Fruit fly (Drosophila melanogaster) whole organism, embryonic: Measurements from ENCODE around the gene wuho.

ENCODE experiments used
- Atf6 ChIP-seq: fragments of 200-800 bp; sonication (Bioruptor generic); IDR thresholded peaks from 2 replicates; pipeline ENCODE4 v1.3.6; 2022; ENCODE audit warnings: missing biosample characterization, missing genetic modification characterization
- CG10267 ChIP-seq: fragments of 200-800 bp; sonication (Bioruptor generic); optimal IDR thresholded peaks from 2 replicates; lab custom pipeline; 2018; ENCODE audit warnings: missing biosample characterization, mild to moderate bottlenecking, missing genetic modification characterization, moderate library complexity
- CG10274 ChIP-seq: fragments of 200-800 bp; sonication (Bioruptor generic); optimal IDR thresholded peaks from 3 replicates; lab custom pipeline; 2017; ENCODE audit warnings: missing biosample characterization, mild to moderate bottlenecking, missing genetic modification characterization
- CG10543 ChIP-seq: fragments of 200-800 bp; sonication (Bioruptor generic); optimal IDR thresholded peaks from 3 replicates; lab custom pipeline; 2017; ENCODE audit warnings: missing biosample characterization, mild to moderate bottlenecking, missing genetic modification characterization, moderate library complexity
- CG11093 ChIP-seq: fragments of 200-800 bp; sonication (Bioruptor generic); IDR thresholded peaks from 3 replicates; pipeline ENCODE4 v1.3.6; 2022; ENCODE audit warnings: missing biosample characterization, missing genetic modification characterization
- CG12071 ChIP-seq: fragments of 200-800 bp; sonication (Bioruptor generic); optimal IDR thresholded peaks from 3 replicates; lab custom pipeline; 2018; ENCODE audit warnings: missing biosample characterization, mild to moderate bottlenecking, missing genetic modification characterization
- CG15479 ChIP-seq: fragments of 200-800 bp; sonication (Bioruptor generic); optimal IDR thresholded peaks from 3 replicates; lab custom pipeline; 2019; ENCODE audit warnings: missing biosample characterization, mild to moderate bottlenecking, missing genetic modification characterization, moderate library complexity
- CG1647 ChIP-seq: fragments of 200-800 bp; sonication (Bioruptor generic); optimal IDR thresholded peaks from 3 replicates; lab custom pipeline; 2016; ENCODE audit warnings: missing biosample characterization, missing genetic modification characterization
- CG16813 ChIP-seq: fragments of 200-800 bp; sonication (Bioruptor generic); IDR thresholded peaks from 3 replicates; pipeline ENCODE4 v1.3.6; 2022; ENCODE audit warnings: missing biosample characterization, missing genetic modification characterization; ENCODE audit not compliant: partially characterized antibody
- CG16863 ChIP-seq: fragments of 200-800 bp; sonication (Bioruptor generic); optimal IDR thresholded peaks from 3 replicates; lab custom pipeline; 2016; ENCODE audit warnings: missing biosample characterization, missing genetic modification characterization
- CG18262 ChIP-seq: fragments of 200-800 bp; optimal IDR thresholded peaks from 3 replicates; lab custom pipeline; 2019; ENCODE audit warnings: missing biosample characterization, mild to moderate bottlenecking, missing genetic modification characterization, moderate library complexity
- CG30431 ChIP-seq: fragments of 200-800 bp; sonication (Bioruptor generic); optimal IDR thresholded peaks from 2 replicates; lab custom pipeline; 2017; ENCODE audit warnings: missing biosample characterization, missing genetic modification characterization
- CG31224 ChIP-seq: fragments of 200-800 bp; sonication (Bioruptor generic); IDR thresholded peaks from 2 replicates; pipeline ENCODE4 v1.3.6; 2022; ENCODE audit warnings: missing biosample characterization, missing genetic modification characterization
- CG31388 ChIP-seq: fragments of 200-800 bp; sonication (Bioruptor generic); optimal IDR thresholded peaks from 2 replicates; lab custom pipeline; 2016; ENCODE audit warnings: missing biosample characterization, missing genetic modification characterization
- CG32772 ChIP-seq: fragments of 200-800 bp; sonication (Bioruptor generic); IDR thresholded peaks from 2 replicates; pipeline ENCODE4 v1.3.6; 2022; ENCODE audit warnings: missing biosample characterization, missing genetic modification characterization
- CG34224 ChIP-seq: fragments of 200-800 bp; sonication (Bioruptor generic); IDR thresholded peaks from 3 replicates; pipeline ENCODE4 v1.3.6; 2022; ENCODE audit warnings: missing biosample characterization, missing genetic modification characterization; ENCODE audit not compliant: partially characterized antibody
- CG3847 ChIP-seq: fragments of 200-800 bp; sonication (Bioruptor generic); IDR thresholded peaks from 2 replicates; pipeline ENCODE4 v1.3.6; 2022; ENCODE audit warnings: missing biosample characterization, missing genetic modification characterization
- CG42726 ChIP-seq: fragments of 200-800 bp; sonication (Bioruptor generic); IDR thresholded peaks from 2 replicates; pipeline ENCODE4 v1.3.6; 2022; ENCODE audit warnings: missing biosample characterization, missing genetic modification characterization; ENCODE audit not compliant: partially characterized antibody
- CG5180 ChIP-seq: fragments of 200-800 bp; sonication (Bioruptor generic); optimal IDR thresholded peaks from 3 replicates; lab custom pipeline; 2017; ENCODE audit warnings: missing biosample characterization, missing genetic modification characterization, mild to moderate bottlenecking, moderate library complexity, missing genetic modification reagents
- CG5245 ChIP-seq: fragments of 200-800 bp; sonication (Bioruptor generic); optimal IDR thresholded peaks from 3 replicates; lab custom pipeline; 2016; ENCODE audit warnings: missing biosample characterization, missing genetic modification characterization
- CG6175 ChIP-seq: fragments of 200-800 bp; sonication (Bioruptor generic); IDR thresholded peaks from 3 replicates; pipeline ENCODE4 v1.3.6; 2022; ENCODE audit warnings: missing biosample characterization, missing genetic modification characterization
- CG7372 ChIP-seq: fragments of 200-800 bp; sonication (Bioruptor generic); IDR thresholded peaks from 2 replicates; pipeline ENCODE4 v1.3.6; 2022; ENCODE audit warnings: missing biosample characterization, missing genetic modification characterization
- CG9215 ChIP-seq: fragments of 200-800 bp; sonication (Bioruptor generic); IDR thresholded peaks from 2 replicates; pipeline ENCODE4 v1.3.6; 2022; ENCODE audit warnings: missing biosample characterization, missing genetic modification characterization
- CkIIα-i1 ChIP-seq: fragments of 200-800 bp; sonication (Bioruptor generic); IDR thresholded peaks from 2 replicates; pipeline ENCODE4 v1.3.6; 2022; ENCODE audit warnings: missing biosample characterization, missing genetic modification characterization
- Dip2 ChIP-seq: fragments of 200-800 bp; sonication (Bioruptor generic); IDR thresholded peaks from 2 replicates; pipeline ENCODE4 v1.3.6; 2022; ENCODE audit warnings: missing biosample characterization, missing genetic modification characterization
- Dip3 ChIP-seq: fragments of 200-800 bp; sonication (Bioruptor generic); optimal IDR thresholded peaks from 3 replicates; lab custom pipeline; 2016; ENCODE audit warnings: missing biosample characterization, missing genetic modification characterization
- Elba2 ChIP-seq: fragments of 200-800 bp; sonication (Bioruptor generic); optimal IDR thresholded peaks from 3 replicates; lab custom pipeline; 2016; ENCODE audit warnings: missing biosample characterization, missing genetic modification characterization
- Gsc ChIP-seq: fragments of 200-800 bp; sonication (Bioruptor generic); IDR thresholded peaks from 2 replicates; pipeline ENCODE4 v1.3.6; 2022; ENCODE audit warnings: missing biosample characterization, missing genetic modification characterization
- Hand ChIP-seq: fragments of 200-800 bp; sonication (Bioruptor generic); optimal IDR thresholded peaks from 2 replicates; lab custom pipeline; 2017; ENCODE audit warnings: mild to moderate bottlenecking, missing biosample characterization, missing genetic modification reagents, missing genetic modification characterization
- Hr39 ChIP-seq: fragments of >200 bp; optimal IDR thresholded peaks from 2 replicates; lab custom pipeline; 2017
- MBD-R2 ChIP-seq: fragments of 200-800 bp; sonication (Bioruptor generic); IDR thresholded peaks from 2 replicates; pipeline ENCODE4 v1.3.6; 2022; ENCODE audit warnings: missing biosample characterization, missing genetic modification characterization
- Mad ChIP-seq: fragments of 200-800 bp; sonication (Bioruptor generic); optimal IDR thresholded peaks from 2 replicates; lab custom pipeline; 2016; ENCODE audit warnings: missing biosample characterization, missing genetic modification characterization
- Meics ChIP-seq: fragments of 200-800 bp; sonication (Bioruptor generic); optimal IDR thresholded peaks from 2 replicates; lab custom pipeline; 2017; ENCODE audit warnings: missing biosample characterization, mild to moderate bottlenecking, missing genetic modification characterization
- NK7.1 ChIP-seq: fragments of 200-800 bp; sonication (Bioruptor generic); optimal IDR thresholded peaks from 3 replicates; lab custom pipeline; 2016; ENCODE audit warnings: missing biosample characterization, missing genetic modification characterization
- Ptx1 ChIP-seq: fragments of 200-800 bp; sonication (Bioruptor generic); IDR thresholded peaks from 2 replicates; pipeline ENCODE4 v1.3.6; 2022; ENCODE audit warnings: missing biosample characterization, missing genetic modification characterization
- Vsx1 ChIP-seq: fragments of 200-800 bp; sonication (Bioruptor generic); optimal IDR thresholded peaks from 2 replicates; lab custom pipeline; 2017; ENCODE audit warnings: missing biosample characterization, mild to moderate bottlenecking, missing genetic modification characterization, missing genetic modification reagents
- Xbp1 ChIP-seq: fragments of 200-800 bp; sonication (Bioruptor generic); optimal IDR thresholded peaks from 3 replicates; lab custom pipeline; 2016; ENCODE audit warnings: missing biosample characterization, mild to moderate bottlenecking, missing genetic modification characterization
- cad ChIP-seq: fragments of >200 bp; optimal IDR thresholded peaks from 2 replicates; lab custom pipeline; 2017; ENCODE audit warnings: missing biosample characterization, missing genetic modification characterization
- ewg ChIP-seq: fragments of 200-800 bp; sonication (Bioruptor generic); optimal IDR thresholded peaks from 3 replicates; lab custom pipeline; 2017; ENCODE audit warnings: mild to moderate bottlenecking, missing biosample characterization, missing genetic modification reagents, missing genetic modification characterization
- gce ChIP-seq: fragments of 200-800 bp; sonication (Bioruptor generic); IDR thresholded peaks from 3 replicates; pipeline ENCODE4 v1.3.6; 2022; ENCODE audit warnings: missing biosample characterization, missing genetic modification characterization
- gem ChIP-seq: fragments of 200-800 bp; sonication (Bioruptor generic); optimal IDR thresholded peaks from 2 replicates; lab custom pipeline; 2019; ENCODE audit warnings: missing biosample characterization, mild to moderate bottlenecking, missing genetic modification characterization, moderate library complexity
- gt ChIP-seq: fragments of 200-800 bp; sonication (Bioruptor generic); IDR thresholded peaks from 2 replicates; pipeline ENCODE4 v1.3.6; 2022; ENCODE audit warnings: missing biosample characterization, missing genetic modification characterization
- her ChIP-seq: fragments of 200-800 bp; sonication (Bioruptor generic); optimal IDR thresholded peaks from 2 replicates; lab custom pipeline; 2016; ENCODE audit warnings: missing biosample characterization, missing genetic modification characterization
- ind ChIP-seq: fragments of 200-800 bp; sonication (Bioruptor generic); optimal IDR thresholded peaks from 3 replicates; lab custom pipeline; 2016; ENCODE audit warnings: missing biosample characterization, missing genetic modification characterization
- ken ChIP-seq: fragments of 200-800 bp; sonication (Bioruptor generic); IDR thresholded peaks from 3 replicates; pipeline ENCODE4 v1.3.6; 2022; ENCODE audit warnings: missing biosample characterization, missing genetic modification characterization
- knrl ChIP-seq: fragments of 200-800 bp; sonication (Bioruptor generic); IDR thresholded peaks from 3 replicates; pipeline ENCODE4 v1.3.6; 2022; ENCODE audit warnings: missing biosample characterization, missing genetic modification characterization; ENCODE audit not compliant: partially characterized antibody
- luna ChIP-seq: fragments of 200-800 bp; sonication (Bioruptor generic); optimal IDR thresholded peaks from 2 replicates; lab custom pipeline; 2016; ENCODE audit warnings: missing biosample characterization, missing genetic modification characterization
- org-1 ChIP-seq: fragments of 200-800 bp; sonication (Bioruptor generic); optimal IDR thresholded peaks from 2 replicates; lab custom pipeline; 2017; ENCODE audit warnings: missing biosample characterization, missing genetic modification characterization
- pb ChIP-seq: fragments of 200-800 bp; sonication (Bioruptor generic); optimal IDR thresholded peaks from 3 replicates; lab custom pipeline; 2016; ENCODE audit warnings: missing biosample characterization, missing genetic modification characterization
- tap ChIP-seq: fragments of 200-800 bp; optimal IDR thresholded peaks from 3 replicates; lab custom pipeline; 2019; ENCODE audit warnings: missing biosample characterization, mild to moderate bottlenecking, missing genetic modification characterization, moderate library complexity
- toy ChIP-seq: fragments of 200-800 bp; sonication (Bioruptor generic); IDR thresholded peaks from 2 replicates; pipeline ENCODE4 v1.3.6; 2022; ENCODE audit warnings: missing biosample characterization, missing genetic modification characterization
- trem ChIP-seq: fragments of 200-800 bp; optimal IDR thresholded peaks from 3 replicates; lab custom pipeline; 2019; ENCODE audit warnings: missing biosample characterization, mild to moderate bottlenecking, missing genetic modification characterization, moderate library complexity

wuho gene

DNA sequence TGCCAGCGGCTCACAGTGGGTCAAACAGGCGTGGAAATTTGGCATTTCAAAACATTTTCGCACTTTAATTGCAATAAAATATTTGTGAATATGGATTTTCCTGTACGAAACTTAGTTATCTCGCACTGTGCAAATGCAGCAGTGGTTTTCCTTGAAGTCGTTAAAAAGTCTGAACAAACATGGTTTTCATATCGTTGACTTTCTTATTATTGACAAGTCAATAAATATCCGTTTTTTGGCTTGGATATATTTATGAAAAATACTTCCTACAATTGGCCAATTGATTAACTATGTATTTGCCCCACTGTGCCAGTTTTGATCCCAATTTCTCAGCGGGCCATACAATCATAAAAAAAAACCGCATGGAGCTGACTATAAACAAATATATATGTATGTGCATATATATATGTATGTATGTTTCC lies 22.4 kb upstream of the wuho start (continued):
- peak; percentile 94 for TF ChIP-seq Dip3
- no peak for TF ChIP-seq Hr39 (lab: Kevin White, UChicago)
- peak; percentile 78 for TF ChIP-seq Hand (GFP tag; lab: Kevin White, UChicago)
- TF ChIP-seq Mad (GFP tag; lab: Kevin White, UChicago), result peak; percentile 95
- TF ChIP-seq toy (GFP tag; lab: Robert Waterston, UW), result peak; percentile 75; the same call in 1 of the 2 replicates
- TF ChIP-seq Xbp1 (GFP tag; lab: Kevin White, UChicago), result peak; percentile 97
- TF ChIP-seq trem (tag; lab: Kevin White, UChicago), result peak; percentile 88
- no peak for TF ChIP-seq cad
- TF ChIP-seq CG31388, result peak; percentile 90
- peak; percentile 97 for TF ChIP-seq org-1 (GFP tag; lab: Kevin White, UChicago)
- peak; percentile 90 for TF ChIP-seq CG10267 (tag; lab: Kevin White, UChicago)
- peak; percentile 91 for TF ChIP-seq CG3847 (GFP tag; lab: Robert Waterston, UW)
- peak; percentile 95 for TF ChIP-seq ewg (GFP tag; lab: Kevin White, UChicago)
- peak; percentile 95 for TF ChIP-seq Atf6 (GFP tag; lab: Robert Waterston, UW)
- peak; percentile 89 for TF ChIP-seq CG5180
- TF ChIP-seq her (GFP tag; lab: Kevin White, UChicago), result peak; percentile 91
- peak; percentile 70; the same call in 1 of the 2 replicates for TF ChIP-seq CkIIα-i1 (GFP tag; lab: Robert Waterston, UW)
- no peak for TF ChIP-seq CG34224 (GFP tag; lab: Robert Waterston, UW)
- TF ChIP-seq Ptx1 (GFP tag; lab: Robert Waterston, UW), result peak; percentile 96
- no peak for TF ChIP-seq CG16813 (GFP tag; lab: Robert Waterston, UW)
- peak; percentile 87 for TF ChIP-seq CG10274
- TF ChIP-seq MBD-R2 (GFP tag; lab: Robert Waterston, UW), result peak; percentile 68
- no peak for TF ChIP-seq CG42726 (GFP tag; lab: Robert Waterston, UW)
- peak; percentile 93 for TF ChIP-seq tap (tag; lab: Kevin White, UChicago)
- peak; percentile 31 for TF ChIP-seq Elba2
- peak; percentile 98 for TF ChIP-seq CG18262 (tag; lab: Kevin White, UChicago)
- peak; percentile 90 for TF ChIP-seq NK7.1 (GFP tag; lab: Kevin White, UChicago)
- TF ChIP-seq CG32772, result peak; percentile 95
- peak; percentile 94 for TF ChIP-seq CG5245
- peak; percentile 93 for TF ChIP-seq CG7372 (GFP tag; lab: Robert Waterston, UW)
- no peak for TF ChIP-seq CG15479
- peak; percentile 94 for TF ChIP-seq CG30431 (GFP tag; lab: Kevin White, UChicago)
- TF ChIP-seq CG1647 (GFP tag; lab: Kevin White, UChicago), result peak; percentile 93
- TF ChIP-seq CG12071 (GFP tag; lab: Kevin White, UChicago), result peak; percentile 93
- peak; percentile 97 for TF ChIP-seq CG16863
- peak; percentile 65 for TF ChIP-seq Dip2 (GFP tag; lab: Robert Waterston, UW)
- TF ChIP-seq Gsc (GFP tag; lab: Robert Waterston, UW), result peak; percentile 84
- peak; percentile 73 for TF ChIP-seq CG6175 (GFP tag; lab: Robert Waterston, UW)
- TF ChIP-seq Meics, result peak; percentile 95
- peak; percentile 95 for TF ChIP-seq ken (GFP tag; lab: Robert Waterston, UW)
- TF ChIP-seq CG31224, result peak; percentile 81
- TF ChIP-seq pb, result peak; percentile 91
- TF ChIP-seq gt (GFP tag; lab: Robert Waterston, UW), result peak; percentile 85
- TF ChIP-seq gem (tag; lab: Kevin White, UChicago), result peak; percentile 98
- TF ChIP-seq CG9215 (GFP tag; lab: Robert Waterston, UW), result peak; percentile 88
- peak; percentile 80 for TF ChIP-seq luna (GFP tag; lab: Kevin White, UChicago)
- peak; percentile 40; the same call in 1 of the 3 replicates for TF ChIP-seq knrl (GFP tag; lab: Robert Waterston, UW)
- peak; percentile 89 for TF ChIP-seq gce (GFP tag; lab: Robert Waterston, UW)
- TF ChIP-seq Vsx1 (GFP tag; lab: Kevin White, UChicago), result peak; percentile 97
- peak; percentile 95 for TF ChIP-seq ind (GFP tag; lab: Kevin White, UChicago)
- TF ChIP-seq CG11093 (GFP tag; lab: Robert Waterston, UW), result peak; percentile 91
- TF ChIP-seq CG10543 (GFP tag; lab: Kevin White, UChicago), result peak; percentile 91
